Worm (Caenorhabditis elegans) whole organism, early embryonic: Measurements from ENCODE around the gene T02H6.4.

Source experiments
- F13C5.2 ChIP-seq: sonication (generic microtip); optimal IDR thresholded peaks from 2 replicates; lab custom pipeline; 2017; ENCODE audit warnings: mild to moderate bottlenecking, missing genetic modification characterization, inconsistent platforms, missing compliant biosample characterization
- ama-1 ChIP-seq: fragments of 150-350 bp; optimal IDR thresholded peaks from 2 replicates; lab custom pipeline; 2014
- ceh-13 ChIP-seq: fragments of 200-800 bp; sonication (Bioruptor generic); optimal IDR thresholded peaks from 2 replicates; lab custom pipeline; 2018; ENCODE audit warnings: mild to moderate bottlenecking, missing genetic modification characterization, missing compliant biosample characterization
- hmg-4 ChIP-seq: fragments of 200-800 bp; sonication (Bioruptor generic); optimal IDR thresholded peaks from 2 replicates; lab custom pipeline; 2018; ENCODE audit warnings: mild to moderate bottlenecking, missing genetic modification characterization, missing compliant biosample characterization
- hnd-1 ChIP-seq: sonication (generic microtip); optimal IDR thresholded peaks from 2 replicates; lab custom pipeline; 2016; ENCODE audit warnings: missing genetic modification characterization, missing compliant biosample characterization
- scrt-1 ChIP-seq: fragments of 200-800 bp; sonication (Bioruptor generic); IDR thresholded peaks from 2 replicates; pipeline ENCODE4 v1.3.6; 2022; ENCODE audit warnings: missing genetic modification characterization, missing compliant biosample characterization
- sea-1 ChIP-seq: fragments of 200-800 bp; sonication (Bioruptor generic); conservative IDR thresholded peaks from 2 replicates; pipeline ENCODE4 v1.3.6; 2022; ENCODE audit warnings: missing genetic modification characterization, missing compliant biosample characterization
- tbx-11 ChIP-seq: fragments of 200-800 bp; sonication (Bioruptor generic); IDR thresholded peaks from 2 replicates; pipeline ENCODE4 v1.3.6; 2022; ENCODE audit warnings: missing genetic modification characterization, missing compliant biosample characterization

- TF ChIP-seq F13C5.2 (tag; lab: Kevin White, UChicago), result no peak
- no peak for TF ChIP-seq ama-1
- TF ChIP-seq sea-1, result no peak
- TF ChIP-seq scrt-1 (GFP tag; lab: Robert Waterston, UW), result no peak
- no peak for TF ChIP-seq hmg-4 (GFP tag; lab: Kevin White, UChicago)
- no peak for TF ChIP-seq tbx-11 (GFP tag; lab: Robert Waterston, UW)
- no peak for TF ChIP-seq hnd-1 (tag; lab: Kevin White, UChicago)
- TF ChIP-seq ceh-13 (GFP tag; lab: Kevin White, UChicago), result no peak
Observed at ce11 chrII:674116-674515, 15.7 kb upstream of the T02H6.4 start, which contains the start of gene Y39F10C.3.
